Worm (Caenorhabditis elegans): ENCODE measurements around the gene Y67H2A.7.
A peak's percentile ranks its signal among the peaks of the same experiment; 100 is the strongest.

Y67H2A.7 gene

ce11 chrIV:13322429-13322828 is 18.9 kb downstream of the Y67H2A.7 start (continued):
- peak; percentile 98 for TF ChIP-seq crh-2 (tag; optimal IDR thresholded peaks at IDR 0.05)
- no peak for TF ChIP-seq skn-1 (tag; optimal IDR thresholded peaks at IDR 0.05)
- no peak for TF ChIP-seq Y55F3AM.14 (GFP tag; optimal IDR thresholded peaks at IDR 0.05)
- TF ChIP-seq fos-1 (tag; optimal IDR thresholded peaks at IDR 0.05): peak; percentile 90

ce11 chrIV:13323823-13324359 is 20.3 kb downstream of the Y67H2A.7 start, which contains the start of gene fat-2:
Gene fat-2, plus strand, starts transcription at chrIV:13323873.
- TF ChIP-seq crh-2 (tag; optimal IDR thresholded peaks at IDR 0.05) (no peak), zag-1 (tag; optimal IDR thresholded peaks at IDR 0.05) (no peak), aly-2 (tag; optimal IDR thresholded peaks at IDR 0.05) (no peak), ztf-11 (tag; optimal IDR thresholded peaks at IDR 0.05) (no peak), blmp-1 (tag; optimal IDR thresholded peaks at IDR 0.05; ENCODE audit: insufficient read depth) (no peak), fos-1 (tag; optimal IDR thresholded peaks at IDR 0.05) (no peak), gmeb-1 (tag; optimal IDR thresholded peaks at IDR 0.05) (no peak), nhr-77 (tag; optimal IDR thresholded peaks at IDR 0.05) (no peak), mab-5 (tag; optimal IDR thresholded peaks at IDR 0.05) (no peak), elt-1 (tag; optimal IDR thresholded peaks at IDR 0.05) (no peak), lsy-2 (tag; optimal IDR thresholded peaks at IDR 0.05) (no peak), egl-27 (tag; optimal IDR thresholded peaks at IDR 0.05) (no peak), elt-3 (tag; optimal IDR thresholded peaks at IDR 0.05) (no peak), ceh-16 (tag; optimal IDR thresholded peaks at IDR 0.05) (no peak), peb-1 (tag; optimal IDR thresholded peaks at IDR 0.05) (no peak)

DNA sequence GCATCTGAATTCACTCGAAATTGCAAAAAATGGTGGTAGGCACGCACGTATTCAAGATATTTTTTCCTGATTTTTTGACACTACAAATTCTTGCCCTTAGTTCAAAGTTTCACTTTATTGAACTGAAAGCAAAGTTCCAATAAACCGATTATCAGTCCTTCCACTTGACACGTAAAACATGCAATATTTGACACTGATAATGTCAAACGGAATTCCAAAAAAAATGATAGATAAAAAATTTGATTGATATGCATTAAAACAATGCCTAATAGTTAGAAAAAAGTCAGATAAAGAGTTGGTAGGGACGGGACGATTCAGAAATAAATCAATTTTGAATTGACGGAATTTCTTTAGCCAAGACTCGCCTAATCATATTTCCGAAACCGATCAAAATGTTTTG is 23.5 kb downstream of the Y67H2A.7 start:
- TF ChIP-seq ZK546.5 (tag; optimal IDR thresholded peaks at IDR 0.05) (no peak), sma-9 (GFP tag; optimal IDR thresholded peaks at IDR 0.05) (peak; percentile 74), sma-9 (tag; optimal IDR thresholded peaks at IDR 0.05) (no peak), nhr-77 (tag; optimal IDR thresholded peaks at IDR 0.05) (no peak), fos-1 (tag; optimal IDR thresholded peaks at IDR 0.05) (peak; percentile 86), gmeb-1 (tag; optimal IDR thresholded peaks at IDR 0.05) (peak; percentile 17), zag-1 (tag; optimal IDR thresholded peaks at IDR 0.05) (no peak), mab-5 (tag; optimal IDR thresholded peaks at IDR 0.05) (no peak), lin-11 (tag; optimal IDR thresholded peaks at IDR 0.05) (no peak), crh-2 (tag; optimal IDR thresholded peaks at IDR 0.05) (peak; percentile 80)

DNA sequence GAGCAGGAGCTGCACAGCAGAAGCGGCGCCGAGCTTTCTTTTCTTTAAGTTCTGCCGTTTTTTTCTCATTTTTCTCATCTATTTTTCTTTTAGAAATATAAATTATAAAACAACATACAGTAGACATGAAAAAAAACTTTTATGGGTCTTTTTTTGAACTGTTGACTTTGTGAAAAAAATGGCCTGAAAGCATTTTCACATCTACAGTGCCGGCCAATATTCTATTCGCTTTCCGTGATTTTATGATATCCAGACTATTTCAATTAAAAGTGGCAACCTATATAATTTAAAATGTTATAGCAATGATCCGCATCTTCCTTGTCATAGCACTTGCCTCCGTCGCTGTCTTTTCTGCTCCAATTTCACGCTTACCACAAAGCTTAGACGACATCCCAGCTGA is 24.5 kb downstream of the Y67H2A.7 start, which contains the start of gene far-6:
Gene far-6, plus strand, starts transcription at position 301 of the 400 bp plus-strand sequence.
- TF ChIP-seq ZK546.5 (tag; optimal IDR thresholded peaks at IDR 0.05) (no peak), snpc-4 (tag; optimal IDR thresholded peaks at IDR 0.05) (no peak), nhr-23 (tag; optimal IDR thresholded peaks at IDR 0.05) (no peak), lin-39 (tag; optimal IDR thresholded peaks at IDR 0.05) (no peak), nhr-129 (tag; optimal IDR thresholded peaks at IDR 0.05) (no peak)

ce11 chrIV:13330547-13330946 is 27.0 kb downstream of the Y67H2A.7 start:
- TF ChIP-seq elt-1 (tag; optimal IDR thresholded peaks at IDR 0.05) (no peak), ZK546.5 (tag; optimal IDR thresholded peaks at IDR 0.05) (no peak), zag-1 (tag; optimal IDR thresholded peaks at IDR 0.05) (no peak), egl-27 (tag; optimal IDR thresholded peaks at IDR 0.05) (no peak), lin-11 (tag; optimal IDR thresholded peaks at IDR 0.05) (no peak)

- no peak for TF ChIP-seq peb-1 (tag; optimal IDR thresholded peaks at IDR 0.05)
- TF ChIP-seq lin-39 (tag; optimal IDR thresholded peaks at IDR 0.05): no peak
- no peak for TF ChIP-seq mdl-1 (tag; optimal IDR thresholded peaks at IDR 0.05)
Measured at ce11 chrIV:13331285-13331684, 27.7 kb downstream of the Y67H2A.7 start, which contains the start of gene pqn-74. Gene pqn-74, minus strand, starts transcription at chrIV:13331406.

ce11 chrIV:13334287-13334686 is 30.7 kb downstream of the Y67H2A.7 start:
- TF ChIP-seq nhr-21 (tag; optimal IDR thresholded peaks at IDR 0.05): no peak
- TF ChIP-seq ztf-1 (GFP tag; conservative IDR thresholded peaks at IDR 0.05): no peak
- no peak for TF ChIP-seq lin-13 (GFP tag; optimal IDR thresholded peaks at IDR 0.05)
- TF ChIP-seq nhr-6 (tag; optimal IDR thresholded peaks at IDR 0.05): no peak
- no peak for TF ChIP-seq skn-1 (tag; optimal IDR thresholded peaks at IDR 0.05)
- no peak for TF ChIP-seq elt-1 (tag; optimal IDR thresholded peaks at IDR 0.05)
- TF ChIP-seq sem-4 (tag; optimal IDR thresholded peaks at IDR 0.05): no peak
- no peak for TF ChIP-seq crh-2 (tag; optimal IDR thresholded peaks at IDR 0.05)
- no peak for TF ChIP-seq nhr-10 (tag; optimal IDR thresholded peaks at IDR 0.05)
- no peak for TF ChIP-seq unc-39 (tag; optimal IDR thresholded peaks at IDR 0.05)
- peak; percentile 23 for TF ChIP-seq F13H6.1 (tag; optimal IDR thresholded peaks at IDR 0.05)
- no peak for TF ChIP-seq ZK546.5 (tag; optimal IDR thresholded peaks at IDR 0.05)
- no peak for TF ChIP-seq C34F6.9 (tag; optimal IDR thresholded peaks at IDR 0.05)
- TF ChIP-seq aly-2 (tag; optimal IDR thresholded peaks at IDR 0.05): no peak
- TF ChIP-seq nhr-129 (tag; optimal IDR thresholded peaks at IDR 0.05): peak; percentile 53
- no peak for TF ChIP-seq nhr-12 (tag; optimal IDR thresholded peaks at IDR 0.05)
- no peak for TF ChIP-seq gmeb-1 (tag; optimal IDR thresholded peaks at IDR 0.05)
- TF ChIP-seq ceh-16 (tag; optimal IDR thresholded peaks at IDR 0.05): no peak
- no peak for TF ChIP-seq alr-1 (tag; optimal IDR thresholded peaks at IDR 0.05)
- no peak for TF ChIP-seq zag-1 (tag; optimal IDR thresholded peaks at IDR 0.05)
- TF ChIP-seq nhr-11 (tag; optimal IDR thresholded peaks at IDR 0.05): no peak
- no peak for TF ChIP-seq peb-1 (tag; optimal IDR thresholded peaks at IDR 0.05)
- TF ChIP-seq nhr-23 (tag; optimal IDR thresholded peaks at IDR 0.05): no peak
- no peak for TF ChIP-seq ztf-11 (tag; optimal IDR thresholded peaks at IDR 0.05)
- no peak for TF ChIP-seq ceh-82 (tag; optimal IDR thresholded peaks at IDR 0.05)
- TF ChIP-seq lin-11 (tag; optimal IDR thresholded peaks at IDR 0.05): no peak

All from whole organism, L2 larva.